Fruit fly (Drosophila melanogaster): ENCODE measurements around the gene spz.

spz gene

DNA sequence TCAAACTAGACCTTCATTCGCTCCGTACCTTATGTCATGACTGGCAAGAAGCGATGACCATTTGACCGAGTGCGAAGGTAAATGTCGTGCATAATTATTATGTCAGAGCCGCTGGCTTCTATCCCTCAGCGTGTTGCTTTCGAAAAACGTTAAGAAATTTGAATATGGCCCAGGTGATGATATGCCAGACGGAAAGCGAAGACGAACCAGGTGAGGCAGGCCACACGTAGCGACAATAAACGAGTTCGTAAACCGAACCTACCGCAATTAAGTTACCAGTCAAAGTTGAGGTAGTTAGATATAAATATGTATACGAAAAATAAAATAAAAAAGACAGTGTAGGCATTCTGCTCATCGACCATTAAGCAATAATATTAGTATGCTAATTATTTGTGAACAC, 6.7 kb upstream of the spz start:
- TF ChIP-seq pfk (GFP tag; optimal IDR thresholded peaks at IDR 0.05) = no peak
- no peak for TF ChIP-seq sim (GFP tag; IDR thresholded peaks at IDR 0.05)
- no peak for TF ChIP-seq CG13287 (GFP tag; IDR thresholded peaks at IDR 0.05; ENCODE audit: partially characterized antibody)
- peak in 1 of 2 experiments; percentile 80 for TF ChIP-seq Pdp1 (GFP tag; optimal IDR thresholded peaks at IDR 0.05)
- no peak for TF ChIP-seq CG3163 (GFP tag; optimal IDR thresholded peaks at IDR 0.05)
- TF ChIP-seq Hr78 (GFP tag; optimal IDR thresholded peaks at IDR 0.05) = peak in 1 of 2 experiments; percentile 70
- TF ChIP-seq CG18476 (GFP tag; optimal IDR thresholded peaks at IDR 0.05) = no peak
- peak; percentile 28 for TF ChIP-seq pros (GFP tag; optimal IDR thresholded peaks at IDR 0.05)
- TF ChIP-seq vvl (GFP tag; IDR thresholded peaks at IDR 0.05) = peak; percentile 79
- no peak for TF ChIP-seq Abd-B (GFP tag; optimal IDR thresholded peaks at IDR 0.05)
- peak; percentile 94 for TF ChIP-seq Blimp-1 (GFP tag; optimal IDR thresholded peaks at IDR 0.05)
- peak; percentile 9 for TF ChIP-seq kni (GFP tag; optimal IDR thresholded peaks at IDR 0.05)
- no peak for TF ChIP-seq CG3838 (GFP tag; optimal IDR thresholded peaks at IDR 0.05)

DNA sequence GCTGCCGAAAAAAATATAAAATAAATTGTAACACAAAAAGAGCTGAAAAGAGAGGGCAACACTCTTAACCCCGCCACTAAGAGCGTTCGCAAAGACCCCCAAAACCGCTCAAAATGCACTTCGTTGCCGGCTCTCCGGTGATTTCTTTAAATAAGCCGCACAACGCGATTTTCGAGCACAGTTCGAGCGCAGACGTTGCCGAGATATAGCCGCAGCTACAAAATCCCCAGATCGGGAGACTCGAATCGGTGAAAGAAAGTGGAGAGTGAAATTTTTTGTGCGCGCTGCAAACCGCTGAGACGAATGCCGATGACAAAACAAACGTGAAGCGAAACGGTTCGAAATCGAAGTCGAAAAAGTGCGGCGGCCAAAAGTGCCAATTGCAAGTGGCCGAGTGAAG, 5.8 kb upstream of the spz start, which contains the start of gene CG14257:
TSS of gene CG14257 (plus strand) at position 177 of the 400 bp plus-strand sequence.
- TF ChIP-seq CG31365 (tag; optimal IDR thresholded peaks at IDR 0.05) (no peak), CG31224 (GFP tag; IDR thresholded peaks at IDR 0.05) (no peak), Nf-YC (tag; optimal IDR thresholded peaks at IDR 0.05) (no peak), Blimp-1 (GFP tag; optimal IDR thresholded peaks at IDR 0.05) (peak; percentile 57), Gsc (GFP tag; IDR thresholded peaks at IDR 0.05) (no peak), Atf-2 (GFP tag; optimal IDR thresholded peaks at IDR 0.05) (no peak), Trl (optimal IDR thresholded peaks at IDR 0.05) (peak in 1 of 2 experiments; percentile 49), Trl (GFP tag; optimal IDR thresholded peaks at IDR 0.05) (no peak), z (GFP tag; IDR thresholded peaks at IDR 0.05) (peak; percentile 73; the same call in 2 of the 3 replicates), sens (GFP tag) (peak; percentile 44), CG3163 (GFP tag; optimal IDR thresholded peaks at IDR 0.05) (peak; percentile 86), CG12071 (GFP tag; optimal IDR thresholded peaks at IDR 0.05) (no peak)

DNA sequence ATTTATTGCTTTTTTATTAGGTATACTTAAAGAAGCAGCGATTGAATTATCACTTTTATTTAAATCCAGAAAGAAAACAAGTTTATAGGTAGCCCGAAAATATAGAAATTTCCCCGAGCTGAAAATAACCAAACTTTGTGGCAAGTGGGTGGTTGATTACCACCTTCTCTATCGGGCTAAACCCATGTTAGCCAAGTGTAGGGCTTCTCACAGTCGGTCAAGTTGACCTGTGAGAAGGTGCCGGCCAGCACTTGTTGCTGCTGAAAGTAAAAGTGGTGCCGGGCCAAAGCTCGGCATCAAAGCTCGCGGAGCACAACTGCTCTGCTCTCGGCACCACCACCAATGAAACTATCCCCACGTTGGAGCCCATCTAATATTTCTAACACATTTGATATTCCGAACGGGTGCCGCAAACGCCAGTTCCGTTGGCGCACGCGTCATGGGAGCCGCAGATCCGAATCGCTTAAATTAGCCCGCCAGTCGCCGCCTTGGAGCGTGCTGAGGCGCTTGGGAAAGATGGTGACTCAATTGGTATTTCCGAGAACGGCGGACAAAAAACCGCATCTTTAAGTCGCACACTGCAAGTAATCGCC, 1.1 kb upstream of the spz start:
- TF ChIP-seq Xrp1 (GFP tag; IDR thresholded peaks at IDR 0.05) (no peak), grn (GFP tag; optimal IDR thresholded peaks at IDR 0.05) (peak; percentile 14), ATbp (GFP tag; optimal IDR thresholded peaks at IDR 0.05) (no peak), sens (GFP tag) (peak; percentile 67), CG7372 (GFP tag; IDR thresholded peaks at IDR 0.05) (no peak), peb (GFP tag; IDR thresholded peaks at IDR 0.05) (no peak), kni (GFP tag; optimal IDR thresholded peaks at IDR 0.05) (no peak), ham (GFP tag; IDR thresholded peaks at IDR 0.05) (no peak), CG9797 (GFP tag; optimal IDR thresholded peaks at IDR 0.05) (no peak), psq (GFP tag; optimal IDR thresholded peaks at IDR 0.05) (no peak), CG14441 (GFP tag; IDR thresholded peaks at IDR 0.05) (peak; percentile 31; the same call in 1 of the 2 replicates), Hr78 (GFP tag; optimal IDR thresholded peaks at IDR 0.05) (peak in 1 of 2 experiments; percentile 16), CG17829 (tag; optimal IDR thresholded peaks at IDR 0.05) (no peak), chif (GFP tag; optimal IDR thresholded peaks at IDR 0.05) (no peak), dmrt99B (tag; optimal IDR thresholded peaks at IDR 0.05) (peak; percentile 8), Oaz (GFP tag; IDR thresholded peaks at IDR 0.05) (no peak), CG13424 (tag; optimal IDR thresholded peaks at IDR 0.05) (no peak), HmgZ (tag; optimal IDR thresholded peaks at IDR 0.05) (no peak), cg (GFP tag; optimal IDR thresholded peaks at IDR 0.05) (peak; percentile 29), Rfx (GFP tag; IDR thresholded peaks at IDR 0.05) (no peak), slbo (GFP tag; IDR thresholded peaks at IDR 0.05) (peak; percentile 32; the same call in 1 of the 2 replicates), Ravus (GFP tag; IDR thresholded peaks at IDR 0.05) (no peak), row (GFP tag; IDR thresholded peaks at IDR 0.05) (no peak; the same call in 2 of the 3 replicates), B-H2 (GFP tag; optimal IDR thresholded peaks at IDR 0.05) (no peak), Dll (GFP tag; IDR thresholded peaks at IDR 0.05; ENCODE audit: partially characterized antibody) (0 out of 4 replicates have a peak, but pooled peaks have one; percentile 16), CG13894 (tag; optimal IDR thresholded peaks at IDR 0.05) (no peak), CG11723 (GFP tag; optimal IDR thresholded peaks at IDR 0.05) (no peak), CG1529 (GFP tag; optimal IDR thresholded peaks at IDR 0.05) (no peak)

Data from whole organism, embryonic.